Fruit fly (Drosophila melanogaster): ENCODE data around the gene CG13022.

The CG13022 gene

dm6 chr3L:16930522-16930921, 8.2 kb downstream of the CG13022 start:
- TF ChIP-seq Myc (optimal IDR thresholded peaks at IDR 0.05) (peak; percentile 46), dsf (GFP tag; optimal IDR thresholded peaks at IDR 0.05; ENCODE audit: borderline replicate concordance) (no peak)

dm6 chr3L:16927375-16927774, 11.4 kb downstream of the CG13022 start, which contains the start of gene CG13023:
Gene CG13023, minus strand, starts transcription at chr3L:16927434.
- TF ChIP-seq psq (GFP tag; optimal IDR thresholded peaks at IDR 0.05) (no peak), h (GFP tag; optimal IDR thresholded peaks at IDR 0.05) (no peak), fru (GFP tag; optimal IDR thresholded peaks at IDR 0.05) (no peak)

dm6 chr3L:16922952-16923351, 15.8 kb downstream of the CG13022 start, which contains the start of gene CG13028:
Gene CG13028, plus strand, starts transcription at chr3L:16923252.
- TF ChIP-seq CrebA (GFP tag; optimal IDR thresholded peaks at IDR 0.05; ENCODE audit: borderline replicate concordance): no peak
- no peak for TF ChIP-seq rgr (GFP tag; optimal IDR thresholded peaks at IDR 0.05)
- TF ChIP-seq tai (GFP tag; optimal IDR thresholded peaks at IDR 0.05): no peak
- no peak for TF ChIP-seq Abd-B (GFP tag; optimal IDR thresholded peaks at IDR 0.05)
- no peak for TF ChIP-seq Myc (optimal IDR thresholded peaks at IDR 0.05)
- no peak for TF ChIP-seq Dfd (GFP tag; optimal IDR thresholded peaks at IDR 0.05)
- TF ChIP-seq Hnf4 (GFP tag; optimal IDR thresholded peaks at IDR 0.05): no peak

dm6 chr3L:16917409-16918173, 21.2 kb downstream of the CG13022 start:
- no peak for TF ChIP-seq Myc (optimal IDR thresholded peaks at IDR 0.05)
- TF ChIP-seq dsf (GFP tag; optimal IDR thresholded peaks at IDR 0.05; ENCODE audit: borderline replicate concordance): no peak
- TF ChIP-seq foxo (GFP tag; optimal IDR thresholded peaks at IDR 0.05): no peak
- TF ChIP-seq Vsx2 (GFP tag; optimal IDR thresholded peaks at IDR 0.05; ENCODE audit: partially characterized antibody): no peak
- no peak for TF ChIP-seq N (GFP tag; optimal IDR thresholded peaks at IDR 0.05)
- TF ChIP-seq br (GFP tag; optimal IDR thresholded peaks at IDR 0.05): no peak
- no peak for TF ChIP-seq woc (GFP tag; optimal IDR thresholded peaks at IDR 0.05)
- TF ChIP-seq Hr83 (GFP tag; optimal IDR thresholded peaks at IDR 0.05; ENCODE audit: poor library complexity, severe bottlenecking): no peak
- TF ChIP-seq usp (GFP tag; optimal IDR thresholded peaks at IDR 0.05): no peak
- TF ChIP-seq OdsH (GFP tag; optimal IDR thresholded peaks at IDR 0.05): no peak
- no peak for TF ChIP-seq dmrt93B (GFP tag; optimal IDR thresholded peaks at IDR 0.05)
- TF ChIP-seq Rel (GFP tag; optimal IDR thresholded peaks at IDR 0.05): no peak
- no peak for TF ChIP-seq Rel (tag; optimal IDR thresholded peaks at IDR 0.05)
- TF ChIP-seq brk (GFP tag; optimal IDR thresholded peaks at IDR 0.05): no peak
- TF ChIP-seq Jra (GFP tag; optimal IDR thresholded peaks at IDR 0.05): no peak
- no peak for TF ChIP-seq rgr (GFP tag; optimal IDR thresholded peaks at IDR 0.05)

- TF ChIP-seq N (GFP tag; optimal IDR thresholded peaks at IDR 0.05) (no peak), h (GFP tag; optimal IDR thresholded peaks at IDR 0.05) (peak; percentile 64), CG32264 (GFP tag; optimal IDR thresholded peaks at IDR 0.05) (no peak), Dfd (GFP tag; optimal IDR thresholded peaks at IDR 0.05) (no peak), Hr78 (GFP tag; optimal IDR thresholded peaks at IDR 0.05) (no peak), dmrt93B (GFP tag; optimal IDR thresholded peaks at IDR 0.05) (peak; percentile 21), jim (GFP tag; optimal IDR thresholded peaks at IDR 0.05) (no peak), Dif (GFP tag; optimal IDR thresholded peaks at IDR 0.05; ENCODE audit: partially characterized antibody) (peak; percentile 16), Hnf4 (GFP tag; optimal IDR thresholded peaks at IDR 0.05) (no peak), ey (GFP tag; optimal IDR thresholded peaks at IDR 0.05) (peak; percentile 39), psq (GFP tag; optimal IDR thresholded peaks at IDR 0.05) (no peak), Rel (GFP tag; optimal IDR thresholded peaks at IDR 0.05) (no peak), Rel (tag; optimal IDR thresholded peaks at IDR 0.05) (no peak), brk (GFP tag; optimal IDR thresholded peaks at IDR 0.05) (no peak), dl (GFP tag; optimal IDR thresholded peaks at IDR 0.05; ENCODE audit: insufficient read depth in 1 of 2, partially characterized antibody in 2 of 2) (no peak), rgr (GFP tag; optimal IDR thresholded peaks at IDR 0.05) (peak; percentile 7), GATAd (GFP tag; optimal IDR thresholded peaks at IDR 0.05) (no peak), Hr83 (GFP tag; optimal IDR thresholded peaks at IDR 0.05; ENCODE audit: poor library complexity, severe bottlenecking) (no peak), lola (GFP tag; optimal IDR thresholded peaks at IDR 0.05) (no peak), CrebA (GFP tag; optimal IDR thresholded peaks at IDR 0.05; ENCODE audit: borderline replicate concordance) (no peak), usp (GFP tag; optimal IDR thresholded peaks at IDR 0.05) (no peak), Abd-B (GFP tag; optimal IDR thresholded peaks at IDR 0.05) (no peak), tai (GFP tag; optimal IDR thresholded peaks at IDR 0.05) (no peak), sv (GFP tag; optimal IDR thresholded peaks at IDR 0.05) (no peak), br (GFP tag; optimal IDR thresholded peaks at IDR 0.05) (peak; percentile 2), fru (GFP tag; optimal IDR thresholded peaks at IDR 0.05) (peak; percentile 36), HLH106 (tag; optimal IDR thresholded peaks at IDR 0.05) (peak; percentile 22), Jra (GFP tag; optimal IDR thresholded peaks at IDR 0.05) (no peak), woc (GFP tag; optimal IDR thresholded peaks at IDR 0.05) (peak; percentile 12), foxo (GFP tag; optimal IDR thresholded peaks at IDR 0.05) (peak in 1 of 2 experiments; percentile 16), sage (GFP tag; optimal IDR thresholded peaks at IDR 0.05) (no peak), Sp1 (GFP tag; optimal IDR thresholded peaks at IDR 0.05) (no peak), pan (optimal IDR thresholded peaks at IDR 0.05) (no peak)
Observed at dm6 chr3L:16915766-16916476, 22.8 kb downstream of the CG13022 start.

Measured in whole organism, wandering third instar larva.